Fruit fly (Drosophila melanogaster) whole organism, prepupa: Measurements from ENCODE around the gene HP5.

Experiments used
- CG15336 ChIP-seq: fragments of 200-800 bp; sonication (Bioruptor generic); IDR thresholded peaks from 2 replicates; pipeline ENCODE4 v1.3.6; 2022; ENCODE audit warnings: missing biosample characterization, missing genetic modification characterization
- CG1621 ChIP-seq: fragments of 200-800 bp; sonication (Bioruptor generic); optimal IDR thresholded peaks from 3 replicates; lab custom pipeline; 2018; ENCODE audit warnings: missing biosample characterization, mild to moderate bottlenecking, missing genetic modification characterization
- CG16779 ChIP-seq: fragments of 200-800 bp; sonication (Bioruptor generic); optimal IDR thresholded peaks from 3 replicates; lab custom pipeline; 2017; ENCODE audit warnings: missing biosample characterization, mild to moderate bottlenecking, missing genetic modification characterization
- CG31627 ChIP-seq: fragments of 200-800 bp; sonication (Bioruptor generic); optimal IDR thresholded peaks from 3 replicates; lab custom pipeline; 2016; ENCODE audit warnings: missing biosample characterization, missing genetic modification characterization
- CG6792 ChIP-seq: fragments of 200-800 bp; sonication (Bioruptor generic); optimal IDR thresholded peaks from 3 replicates; lab custom pipeline; 2016; ENCODE audit warnings: missing biosample characterization, missing genetic modification characterization
- CG6854 ChIP-seq: fragments of 200-800 bp; sonication (Bioruptor generic); optimal IDR thresholded peaks from 2 replicates; lab custom pipeline; 2017; ENCODE audit warnings: missing biosample characterization, mild to moderate bottlenecking, missing genetic modification characterization
- CG8632 ChIP-seq: fragments of 200-800 bp; sonication (Bioruptor generic); optimal IDR thresholded peaks from 3 replicates; lab custom pipeline; 2016; ENCODE audit warnings: missing biosample characterization, missing genetic modification characterization
- Eip78C ChIP-seq: fragments of 200-800 bp; sonication (Bioruptor generic); peaks from one replicate; lab custom pipeline; 2016; ENCODE audit warnings: missing biosample characterization, missing genetic modification characterization
- Eip93F ChIP-seq: fragments of 200-800 bp; sonication (Bioruptor generic); optimal IDR thresholded peaks from 2 replicates; lab custom pipeline; 2016; ENCODE audit warnings: missing biosample characterization, mild to moderate bottlenecking, missing genetic modification characterization
- Ets21C ChIP-seq: fragments of 200-800 bp; sonication (Bioruptor generic); optimal IDR thresholded peaks from 3 replicates; lab custom pipeline; 2016; ENCODE audit warnings: missing biosample characterization, missing genetic modification characterization
- Lpt ChIP-seq: fragments of 200-800 bp; sonication (Bioruptor generic); optimal IDR thresholded peaks from 3 replicates; lab custom pipeline; 2016; ENCODE audit warnings: missing biosample characterization, missing genetic modification characterization
- spab ChIP-seq: fragments of 200-800 bp; sonication (Bioruptor generic); optimal IDR thresholded peaks from 2 replicates; lab custom pipeline; 2017; ENCODE audit warnings: missing biosample characterization, mild to moderate bottlenecking, missing genetic modification characterization, missing genetic modification reagents

DNA sequence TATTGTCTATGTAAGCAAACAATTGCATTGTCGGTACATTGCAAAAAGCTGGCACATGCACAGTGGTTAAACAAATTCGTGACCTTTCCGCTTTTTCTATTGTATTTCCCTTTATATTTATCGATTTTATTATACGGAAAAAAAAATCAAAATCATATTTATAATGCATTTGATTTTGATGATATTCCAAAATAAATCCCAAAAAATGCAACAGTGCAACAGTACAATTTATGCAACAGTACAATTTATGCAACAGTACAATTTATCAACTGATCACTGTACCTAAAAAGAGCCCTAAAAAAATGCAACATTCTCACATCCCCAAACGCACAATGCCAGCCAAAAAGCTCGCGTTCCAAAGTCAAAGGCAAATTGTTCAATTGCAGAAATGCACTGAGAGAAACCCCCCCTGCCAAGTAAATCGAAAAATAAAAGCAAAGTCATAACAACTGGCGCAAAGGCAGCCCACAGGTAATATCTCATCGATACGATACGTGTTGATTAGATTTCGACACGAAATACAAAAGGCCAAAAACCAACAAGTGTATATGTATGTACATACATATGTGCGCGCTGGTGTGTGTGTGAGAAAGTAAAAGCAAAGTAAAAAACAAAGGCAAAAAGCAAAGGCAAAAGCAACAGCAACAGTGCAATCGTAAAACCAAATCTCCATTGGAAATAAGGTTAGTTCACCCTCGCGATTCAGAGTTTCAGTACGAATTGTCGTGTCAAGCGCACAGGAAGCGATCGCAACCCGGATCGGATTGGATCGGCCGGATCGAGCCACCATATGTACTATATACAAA, 12.6 kb upstream of the HP5 start, which contains the start of gene Sk1:
- TF ChIP-seq Eip93F (GFP tag; lab: Kevin White, UChicago) (no peak), CG1621 (tag; lab: Kevin White, UChicago) (no peak), CG8632 (GFP tag; lab: Kevin White, UChicago) (peak; percentile 9), Lpt (GFP tag; lab: Kevin White, UChicago) (peak; percentile 16), CG6854 (GFP tag; lab: Kevin White, UChicago) (no peak), CG16779 (tag; lab: Kevin White, UChicago) (no peak), spab (GFP tag; lab: Kevin White, UChicago) (no peak), CG15336 (GFP tag; lab: Robert Waterston, UW) (peak; percentile 35; the same call in 1 of the 2 replicates), CG6792 (no peak), Ets21C (GFP tag; lab: Kevin White, UChicago) (no peak), Eip78C (GFP tag; lab: Kevin White, UChicago) (peak; percentile 46), CG31627 (peak; percentile 19)
